Worm (Caenorhabditis elegans): ENCODE measurements around the gene atf-8.

- TF ChIP-seq ets-7 (tag; optimal IDR thresholded peaks at IDR 0.05): no peak
- TF ChIP-seq ceh-13 (GFP tag; optimal IDR thresholded peaks at IDR 0.05): no peak
- no peak for TF ChIP-seq ceh-36 (tag; optimal IDR thresholded peaks at IDR 0.05)
- no peak for TF ChIP-seq tbx-37 (GFP tag; conservative IDR thresholded peaks at IDR 0.05)
- TF ChIP-seq sea-1 (GFP tag; conservative IDR thresholded peaks at IDR 0.05): no peak
- TF ChIP-seq B0310.2 (tag; optimal IDR thresholded peaks at IDR 0.05): no peak
- no peak for TF ChIP-seq hmg-4 (GFP tag; optimal IDR thresholded peaks at IDR 0.05)
Observed at ce11 chrV:6120156-6120879, 14.9 kb downstream of the atf-8 start, which contains the start of gene ceh-49.
